Fruit fly (Drosophila melanogaster) whole organism, embryonic: ENCODE results near the gene CG33795.

Experiments used
- Abd-B ChIP-seq: fragments of 200-800 bp; sonication (Bioruptor generic); optimal IDR thresholded peaks from 2 replicates; lab custom pipeline; 2018; ENCODE audit warnings: missing biosample characterization, mild to moderate bottlenecking, missing genetic modification characterization, moderate library complexity
- Blimp-1 ChIP-seq: fragments of 200-800 bp; sonication (Bioruptor generic); optimal IDR thresholded peaks from 3 replicates; lab custom pipeline; 2018; ENCODE audit warnings: missing biosample characterization, missing genetic modification characterization, mild to moderate bottlenecking, moderate library complexity, missing genetic modification reagents
- CG10321 ChIP-seq: fragments of 200-800 bp; sonication (Bioruptor generic); IDR thresholded peaks from 2 replicates; pipeline ENCODE4 v1.3.6; 2022; ENCODE audit warnings: missing biosample characterization, missing genetic modification characterization
- CG10654 ChIP-seq: fragments of 200-800 bp; sonication (Bioruptor generic); optimal IDR thresholded peaks from 2 replicates; lab custom pipeline; 2016; ENCODE audit warnings: missing biosample characterization, missing genetic modification characterization
- CG11247 ChIP-seq: fragments of 200-800 bp; sonication (Bioruptor generic); IDR thresholded peaks from 2 replicates; pipeline ENCODE4 v1.3.6; 2022; ENCODE audit warnings: missing biosample characterization, missing genetic modification characterization
- CG13624 ChIP-seq: fragments of 200-800 bp; sonication (Bioruptor generic); optimal IDR thresholded peaks from 2 replicates; lab custom pipeline; 2016; ENCODE audit warnings: missing biosample characterization, missing genetic modification characterization
- CG17359 ChIP-seq: fragments of 200-800 bp; sonication (Bioruptor generic); optimal IDR thresholded peaks from 3 replicates; lab custom pipeline; 2018; ENCODE audit warnings: missing biosample characterization, mild to moderate bottlenecking, missing genetic modification characterization, moderate library complexity
- CG17361 ChIP-seq: fragments of 200-800 bp; sonication (Bioruptor generic); IDR thresholded peaks from 3 replicates; pipeline ENCODE4 v1.3.6; 2022; ENCODE audit warnings: missing biosample characterization, missing genetic modification characterization
- CG2712 ChIP-seq: fragments of 200-800 bp; optimal IDR thresholded peaks from 3 replicates; lab custom pipeline; 2019; ENCODE audit warnings: missing biosample characterization, mild to moderate bottlenecking, missing genetic modification characterization, moderate library complexity
- CG31441 ChIP-seq: fragments of 200-800 bp; sonication (Bioruptor generic); IDR thresholded peaks from 2 replicates; pipeline ENCODE4 v1.3.6; 2022; ENCODE audit warnings: missing biosample characterization, missing genetic modification characterization
- CG3838 ChIP-seq: fragments of 200-800 bp; sonication (Bioruptor generic); optimal IDR thresholded peaks from 3 replicates; lab custom pipeline; 2016; ENCODE audit warnings: missing biosample characterization, missing genetic modification characterization
- CG3995 ChIP-seq: fragments of 200-800 bp; sonication (Bioruptor generic); optimal IDR thresholded peaks from 3 replicates; lab custom pipeline; 2016; ENCODE audit warnings: missing biosample characterization, missing genetic modification characterization
- CG4424 ChIP-seq: fragments of 200-800 bp; sonication (Bioruptor generic); optimal IDR thresholded peaks from 3 replicates; lab custom pipeline; 2016; ENCODE audit warnings: missing biosample characterization, missing genetic modification characterization
- CG6689 ChIP-seq: fragments of 200-800 bp; sonication (Bioruptor generic); IDR thresholded peaks from 2 replicates; pipeline ENCODE4 v1.3.6; 2022; ENCODE audit warnings: missing biosample characterization, missing genetic modification characterization
- CG7963 ChIP-seq: fragments of 200-800 bp; sonication (Bioruptor generic); IDR thresholded peaks from 3 replicates; pipeline ENCODE4 v1.3.6; 2022; ENCODE audit warnings: missing biosample characterization, missing genetic modification characterization; ENCODE audit not compliant: partially characterized antibody
- CG8290 ChIP-seq, 3 experiments: fragments of 200-800 bp; sonication (Bioruptor generic); optimal IDR thresholded peaks; 2 replicates each; lab custom pipeline; 2016 to 2019; ENCODE audit warnings: missing biosample characterization in 3 of 3, missing genetic modification characterization in 3 of 3, mild to moderate bottlenecking in 2 of 3, moderate library complexity in 1 of 3
- CG9727 ChIP-seq: fragments of 200-800 bp; sonication (Bioruptor generic); optimal IDR thresholded peaks from 3 replicates; lab custom pipeline; 2017; ENCODE audit warnings: missing biosample characterization, mild to moderate bottlenecking, missing genetic modification characterization
- D19A ChIP-seq: fragments of 200-800 bp; optimal IDR thresholded peaks from 3 replicates; lab custom pipeline; 2019; ENCODE audit warnings: missing biosample characterization, mild to moderate bottlenecking, missing genetic modification characterization, moderate library complexity
- Deaf1 ChIP-seq: fragments of 200-800 bp; optimal IDR thresholded peaks from 3 replicates; lab custom pipeline; 2019; ENCODE audit warnings: missing biosample characterization, mild to moderate bottlenecking, missing genetic modification characterization, moderate library complexity
- Drgx ChIP-seq: fragments of 200-800 bp; sonication (Bioruptor generic); IDR thresholded peaks from 2 replicates; pipeline ENCODE4 v1.3.6; 2022; ENCODE audit warnings: missing biosample characterization, missing genetic modification characterization
- Eip74EF ChIP-seq, 2 experiments: fragments of 200-800 bp in 1 of 2; fragments of >200 bp in 1 of 2; sonication (Bioruptor generic) in 1 of 2; optimal IDR thresholded peaks; 2 replicates each; lab custom pipeline; 2017 to 2019; ENCODE audit warnings: missing biosample characterization in 2 of 2, missing genetic modification characterization in 2 of 2, mild to moderate bottlenecking in 1 of 2, moderate library complexity in 1 of 2
- Hr78 ChIP-seq, 2 experiments: fragments of 200-800 bp in 1 of 2; fragments of >200 bp in 1 of 2; sonication (Bioruptor generic) in 1 of 2; optimal IDR thresholded peaks; 2 replicates each; lab custom pipeline; 2017 to 2019; ENCODE audit warnings: missing biosample characterization in 2 of 2, missing genetic modification characterization in 2 of 2, mild to moderate bottlenecking in 1 of 2, moderate library complexity in 1 of 2
- Max ChIP-seq: fragments of 200-800 bp; sonication (Bioruptor generic); optimal IDR thresholded peaks from 2 replicates; lab custom pipeline; 2016; ENCODE audit warnings: missing biosample characterization, mild to moderate bottlenecking, missing genetic modification characterization
- Meics ChIP-seq: fragments of 200-800 bp; sonication (Bioruptor generic); optimal IDR thresholded peaks from 2 replicates; lab custom pipeline; 2017; ENCODE audit warnings: missing biosample characterization, mild to moderate bottlenecking, missing genetic modification characterization
- Mes4 ChIP-seq: fragments of 200-800 bp; sonication (Bioruptor generic); optimal IDR thresholded peaks from 2 replicates; lab custom pipeline; 2016; ENCODE audit warnings: missing biosample characterization, missing genetic modification characterization
- Oaz ChIP-seq: fragments of 200-800 bp; sonication (Bioruptor generic); IDR thresholded peaks from 2 replicates; pipeline ENCODE4 v1.3.6; 2022; ENCODE audit warnings: missing biosample characterization, missing genetic modification characterization
- Side ChIP-seq: fragments of 200-800 bp; sonication (Bioruptor generic); optimal IDR thresholded peaks from 2 replicates; lab custom pipeline; 2016; ENCODE audit warnings: missing biosample characterization, missing genetic modification characterization
- Sox102F ChIP-seq: fragments of 200-800 bp; sonication (Bioruptor generic); optimal IDR thresholded peaks from 2 replicates; lab custom pipeline; 2018; ENCODE audit warnings: missing biosample characterization, mild to moderate bottlenecking, missing genetic modification characterization, moderate library complexity
- abd-A ChIP-seq: fragments of 200-800 bp; sonication (Bioruptor generic); optimal IDR thresholded peaks from 3 replicates; lab custom pipeline; 2019; ENCODE audit warnings: missing biosample characterization, mild to moderate bottlenecking, missing genetic modification characterization, moderate library complexity
- bsh ChIP-seq, 2 experiments: fragments of 200-800 bp; sonication (Bioruptor generic); optimal IDR thresholded peaks; 2 replicates each; lab custom pipeline; 2017 to 2018; ENCODE audit warnings: mild to moderate bottlenecking in 2 of 2, missing biosample characterization in 2 of 2, missing genetic modification characterization in 2 of 2, moderate library complexity in 1 of 2
- ci ChIP-seq: fragments of 200-800 bp; sonication (Bioruptor generic); IDR thresholded peaks from 3 replicates; pipeline ENCODE4 v1.3.6; 2022; ENCODE audit warnings: missing biosample characterization, missing genetic modification characterization
- dmrt11E ChIP-seq: fragments of 200-800 bp; sonication (Bioruptor generic); optimal IDR thresholded peaks from 3 replicates; lab custom pipeline; 2018; ENCODE audit warnings: missing biosample characterization, mild to moderate bottlenecking, missing genetic modification characterization, moderate library complexity
- esg ChIP-seq: fragments of 200-800 bp; sonication (Bioruptor generic); conservative IDR thresholded peaks from 2 replicates; pipeline ENCODE4 v1.3.6; 2022; ENCODE audit warnings: missing biosample characterization, missing genetic modification characterization
- fd96Cb ChIP-seq: fragments of 200-800 bp; sonication (Bioruptor generic); optimal IDR thresholded peaks from 2 replicates; lab custom pipeline; 2018; ENCODE audit warnings: missing biosample characterization, mild to moderate bottlenecking, missing genetic modification characterization, moderate library complexity
- gem ChIP-seq: fragments of 200-800 bp; sonication (Bioruptor generic); optimal IDR thresholded peaks from 2 replicates; lab custom pipeline; 2019; ENCODE audit warnings: missing biosample characterization, mild to moderate bottlenecking, missing genetic modification characterization, moderate library complexity
- grn ChIP-seq: fragments of 200-800 bp; sonication (Bioruptor generic); optimal IDR thresholded peaks from 3 replicates; lab custom pipeline; 2017; ENCODE audit warnings: missing biosample characterization, missing genetic modification characterization
- gt ChIP-seq: fragments of 200-800 bp; sonication (Bioruptor generic); IDR thresholded peaks from 2 replicates; pipeline ENCODE4 v1.3.6; 2022; ENCODE audit warnings: missing biosample characterization, missing genetic modification characterization
- ken ChIP-seq: fragments of 200-800 bp; sonication (Bioruptor generic); IDR thresholded peaks from 3 replicates; pipeline ENCODE4 v1.3.6; 2022; ENCODE audit warnings: missing biosample characterization, missing genetic modification characterization
- kni ChIP-seq: fragments of 200-800 bp; sonication (Bioruptor generic); optimal IDR thresholded peaks from 3 replicates; lab custom pipeline; 2017; ENCODE audit warnings: mild to moderate bottlenecking, missing biosample characterization, missing genetic modification reagents, missing genetic modification characterization
- nerfin-1 ChIP-seq: fragments of 200-800 bp; sonication (Bioruptor generic); optimal IDR thresholded peaks from 3 replicates; lab custom pipeline; 2019; ENCODE audit warnings: missing biosample characterization, mild to moderate bottlenecking, missing genetic modification characterization, moderate library complexity
- nom ChIP-seq: fragments of 200-800 bp; sonication (Bioruptor generic); optimal IDR thresholded peaks from 2 replicates; lab custom pipeline; 2017; ENCODE audit warnings: missing biosample characterization, missing genetic modification characterization, mild to moderate bottlenecking, moderate library complexity, missing genetic modification reagents
- sima ChIP-seq: fragments of 200-800 bp; sonication (Bioruptor generic); optimal IDR thresholded peaks from 2 replicates; lab custom pipeline; 2016; ENCODE audit warnings: missing biosample characterization, missing genetic modification characterization
- trem ChIP-seq: fragments of 200-800 bp; optimal IDR thresholded peaks from 3 replicates; lab custom pipeline; 2019; ENCODE audit warnings: missing biosample characterization, mild to moderate bottlenecking, missing genetic modification characterization, moderate library complexity
- twi ChIP-seq: fragments of 200-800 bp; optimal IDR thresholded peaks from 2 replicates; lab custom pipeline; 2019; ENCODE audit warnings: missing biosample characterization, mild to moderate bottlenecking, missing genetic modification characterization, moderate library complexity
- zen ChIP-seq: fragments of 200-800 bp; sonication (Bioruptor generic); optimal IDR thresholded peaks from 3 replicates; lab custom pipeline; 2018; ENCODE audit warnings: missing biosample characterization, mild to moderate bottlenecking, missing genetic modification characterization, moderate library complexity

CG33795 gene

dm6 chr3L:16182633-16183462 lies 11.7 kb upstream of the CG33795 start (continued):
- peak; percentile 36 for TF ChIP-seq abd-A (tag; lab: Kevin White, UChicago)
- TF ChIP-seq Mes4, result no peak
- TF ChIP-seq esg, result no peak

dm6 chr3L:16181330-16181830 lies 10.2 kb upstream of the CG33795 start:
- TF ChIP-seq Drgx (GFP tag; lab: Robert Waterston, UW) (peak; percentile 77), zen (tag; lab: Kevin White, UChicago) (no peak), Meics (GFP tag; lab: Kevin White, UChicago) (peak; percentile 22), CG10321 (peak; percentile 36; the same call in 1 of the 2 replicates), CG10654 (GFP tag; lab: Kevin White, UChicago) (peak; percentile 3), CG17361 (0 out of 3 replicates have a peak, but pooled peaks have one; percentile 20), grn (GFP tag; lab: Kevin White, UChicago) (no peak), CG4424 (GFP tag; lab: Kevin White, UChicago) (peak; percentile 16), CG17359 (tag; lab: Kevin White, UChicago) (peak; percentile 30), dmrt11E (tag; lab: Kevin White, UChicago) (peak; percentile 19), Deaf1 (tag; lab: Kevin White, UChicago) (peak; percentile 76), fd96Cb (tag; lab: Kevin White, UChicago) (peak; percentile 1), nom (GFP tag; lab: Kevin White, UChicago) (peak; percentile 73), Max (no peak), Side (GFP tag; lab: Kevin White, UChicago) (no peak), nerfin-1 (tag; lab: Kevin White, UChicago) (peak; percentile 16), Blimp-1 (GFP tag; lab: Kevin White, UChicago) (peak; percentile 36), Oaz (GFP tag; lab: Robert Waterston, UW) (no peak), CG31441 (GFP tag; lab: Robert Waterston, UW) (0 out of 2 replicates have a peak, but pooled peaks have one; percentile 28), sima (GFP tag; lab: Kevin White, UChicago) (no peak), ci (peak; percentile 39; the same call in 1 of the 3 replicates), Abd-B (GFP tag; lab: Kevin White, UChicago) (peak; percentile 48), twi (tag; lab: Kevin White, UChicago) (no peak), Eip74EF (GFP tag; optimal IDR thresholded peaks at IDR 0.05; lab: Kevin White, UChicago) (peak in 1 of 2 experiments; percentile 15), esg (0 out of 2 replicates have a peak, but pooled peaks have one; percentile 10), CG3995 (GFP tag; lab: Kevin White, UChicago) (no peak), CG2712 (peak; percentile 0), trem (tag; lab: Kevin White, UChicago) (peak; percentile 53), bsh (GFP tag; optimal IDR thresholded peaks at IDR 0.05; lab: Kevin White, UChicago) (peak; percentile 10 to 20), CG11247 (GFP tag; lab: Robert Waterston, UW) (no peak), CG3838 (GFP tag; lab: Kevin White, UChicago) (no peak), gem (tag; lab: Kevin White, UChicago) (peak; percentile 19), CG7963 (GFP tag; lab: Robert Waterston, UW) (0 out of 3 replicates have a peak, but pooled peaks have one; percentile 29), kni (GFP tag; lab: Kevin White, UChicago) (no peak), CG13624 (no peak), ken (GFP tag; lab: Robert Waterston, UW) (0 out of 3 replicates have a peak, but pooled peaks have one; percentile 40), CG6689 (GFP tag; lab: Robert Waterston, UW) (peak; percentile 15; the same call in 1 of the 2 replicates), Sox102F (peak; percentile 17), CG8290 (GFP tag; optimal IDR thresholded peaks at IDR 0.05; lab: Kevin White, UChicago) (peak; percentile 5), CG8290 (tag; optimal IDR thresholded peaks at IDR 0.05; lab: Kevin White, UChicago) (no peak), gt (GFP tag; lab: Robert Waterston, UW) (no peak), Hr78 (GFP tag; optimal IDR thresholded peaks at IDR 0.05; lab: Kevin White, UChicago) (no peak), D19A (tag; lab: Kevin White, UChicago) (peak; percentile 6), CG9727 (GFP tag; lab: Kevin White, UChicago) (peak; percentile 8)
